Fruit fly (Drosophila melanogaster) whole organism: ENCODE measurements around the gene Cpr76Bd.

Experiments used
- CG8478 ChIP-seq: fragments of >200 bp; optimal IDR thresholded peaks from 2 replicates; lab custom pipeline; 2018; ENCODE audit warnings: inconsistent platforms
- Dll ChIP-seq: fragments of >200 bp; optimal IDR thresholded peaks from 2 replicates; lab custom pipeline; 2017
- EcR ChIP-seq, 2 experiments: fragments of >200 bp; optimal IDR thresholded peaks; 2 replicates each; lab custom pipeline; 2017; ENCODE audit warnings: missing biosample characterization in 2 of 2, missing genetic modification characterization in 2 of 2, missing genetic modification reagents in 2 of 2
- pan ChIP-seq: fragments of >200 bp; optimal IDR thresholded peaks from 2 replicates; lab custom pipeline; 2017
- psq ChIP-seq: fragments of >200 bp; optimal IDR thresholded peaks from 2 replicates; lab custom pipeline; 2017
- usp ChIP-seq: fragments of >200 bp; optimal IDR thresholded peaks from 2 replicates; lab custom pipeline; 2017; ENCODE audit warnings: missing biosample characterization, missing genetic modification characterization, mixed read lengths

The Cpr76Bd gene

dm6 chr3L:19564905-19565700, 32.6 kb downstream of the Cpr76Bd start:
- TF ChIP-seq psq (lab: Kevin White, UChicago) (no peak), EcR (GFP tag; optimal IDR thresholded peaks at IDR 0.05; lab: Kevin White, UChicago) (no peak), usp (no peak), Dll (lab: Kevin White, UChicago) (no peak), CG8478 (no peak), pan (lab: Kevin White, UChicago) (no peak)

dm6 chr3L:19566127-19566526, 33.6 kb downstream of the Cpr76Bd start:
- TF ChIP-seq pan (lab: Kevin White, UChicago) (no peak), EcR (GFP tag; optimal IDR thresholded peaks at IDR 0.05; lab: Kevin White, UChicago) (no peak), usp (no peak), CG8478 (no peak), Dll (lab: Kevin White, UChicago) (no peak)

- TF ChIP-seq usp (no peak), psq (lab: Kevin White, UChicago) (no peak), Dll (lab: Kevin White, UChicago) (no peak), EcR (GFP tag; optimal IDR thresholded peaks at IDR 0.05; lab: Kevin White, UChicago) (no peak), CG8478 (no peak), pan (lab: Kevin White, UChicago) (no peak)
Observed at dm6 chr3L:19568999-19569398, 36.5 kb downstream of the Cpr76Bd start.

dm6 chr3L:19569407-19569806, 36.9 kb downstream of the Cpr76Bd start:
- TF ChIP-seq CG8478 = no peak
- no peak for TF ChIP-seq EcR (GFP tag; optimal IDR thresholded peaks at IDR 0.05; lab: Kevin White, UChicago)
- TF ChIP-seq psq (lab: Kevin White, UChicago) = no peak
- no peak for TF ChIP-seq usp
- TF ChIP-seq Dll (lab: Kevin White, UChicago) = no peak
- no peak for TF ChIP-seq pan (lab: Kevin White, UChicago)

- TF ChIP-seq CG8478 (no peak), Dll (lab: Kevin White, UChicago) (no peak), pan (lab: Kevin White, UChicago) (no peak), EcR (GFP tag; optimal IDR thresholded peaks at IDR 0.05; lab: Kevin White, UChicago) (no peak), psq (lab: Kevin White, UChicago) (no peak), usp (no peak)
Observed at dm6 chr3L:19574452-19574851, 41.9 kb downstream of the Cpr76Bd start.

- TF ChIP-seq usp = no peak
Observed at dm6 chr3L:19575650-19576049, 43.1 kb downstream of the Cpr76Bd start.

- TF ChIP-seq psq (lab: Kevin White, UChicago) (no peak), Dll (lab: Kevin White, UChicago) (no peak), usp (no peak), EcR (GFP tag; optimal IDR thresholded peaks at IDR 0.05; lab: Kevin White, UChicago) (no peak), pan (lab: Kevin White, UChicago) (no peak), CG8478 (no peak)
Observed at dm6 chr3L:19579346-19579745, 46.8 kb downstream of the Cpr76Bd start.

- TF ChIP-seq EcR (GFP tag; optimal IDR thresholded peaks at IDR 0.05; lab: Kevin White, UChicago) (no peak), pan (lab: Kevin White, UChicago) (no peak), psq (lab: Kevin White, UChicago) (no peak), CG8478 (no peak), usp (no peak), Dll (lab: Kevin White, UChicago) (no peak)
Observed at dm6 chr3L:19580709-19581227, 48.2 kb downstream of the Cpr76Bd start.

dm6 chr3L:19584369-19584915, 51.9 kb downstream of the Cpr76Bd start, which contains the start of gene Shal:
Gene Shal, minus strand, starts transcription at chr3L:19584568.
- TF ChIP-seq usp = no peak
- TF ChIP-seq CG8478 = no peak
- no peak for TF ChIP-seq Dll (lab: Kevin White, UChicago)
- no peak for TF ChIP-seq EcR (GFP tag; optimal IDR thresholded peaks at IDR 0.05; lab: Kevin White, UChicago)
- TF ChIP-seq psq (lab: Kevin White, UChicago) = no peak
- no peak for TF ChIP-seq pan (lab: Kevin White, UChicago)

dm6 chr3L:19585979-19586378, 53.4 kb downstream of the Cpr76Bd start, which contains the start of the genes CG9231 and CG9330:
Gene CG9231, minus strand, starts transcription at chr3L:19586003.
Gene CG9330, plus strand, starts transcription at chr3L:19586253.
- TF ChIP-seq EcR (GFP tag; optimal IDR thresholded peaks at IDR 0.05; lab: Kevin White, UChicago) (no peak), usp (no peak), Dll (lab: Kevin White, UChicago) (no peak), psq (lab: Kevin White, UChicago) (no peak), CG8478 (no peak), pan (lab: Kevin White, UChicago) (no peak)
